Fruit fly (Drosophila melanogaster): ENCODE results near the gene Ance-3.
A peak's percentile ranks its signal among the peaks of the same experiment; 100 is the strongest.

- TF ChIP-seq CG33017 (tag; optimal IDR thresholded peaks at IDR 0.05) (peak; percentile 15), toe (GFP tag; optimal IDR thresholded peaks at IDR 0.05) (no peak), kay (GFP tag; ENCODE audit: borderline replicate concordance) (peak; percentile 90)
Measured at dm6 chr2L:13905072-13905847, 9.3 kb upstream of the Ance-3 start, which contains the start of gene Ance.
